Fruit fly (Drosophila melanogaster): Measurements from ENCODE around the gene ssh.

dm6 chr3R:24905959-24906634 lies 38.7 kb downstream of the ssh start, which contains the start of gene CG13643:
- TF ChIP-seq CG11617 (GFP tag; optimal IDR thresholded peaks at IDR 0.05) (no peak), Mnt (GFP tag; optimal IDR thresholded peaks at IDR 0.05) (no peak), CG5204 (GFP tag; optimal IDR thresholded peaks at IDR 0.05) (no peak), toe (GFP tag; optimal IDR thresholded peaks at IDR 0.05) (no peak), bab1 (GFP tag; optimal IDR thresholded peaks at IDR 0.05) (no peak), CG1620 (GFP tag; optimal IDR thresholded peaks at IDR 0.05) (no peak), kay (GFP tag; ENCODE audit: borderline replicate concordance) (no peak), CG7101 (tag; optimal IDR thresholded peaks at IDR 0.05) (no peak), cnc (optimal IDR thresholded peaks at IDR 0.05) (no peak), CG33017 (tag; optimal IDR thresholded peaks at IDR 0.05) (no peak), CG14711 (tag; optimal IDR thresholded peaks at IDR 0.05) (no peak)
